Worm (Caenorhabditis elegans) whole organism, L4/young adult: Measurements from ENCODE around the gene wdr-5.1.

Experiments used
- W03F9.2 ChIP-seq: fragments of 150-350 bp; optimal IDR thresholded peaks from 2 replicates; lab custom pipeline; 2014; ENCODE audit warnings: missing biosample characterization, missing genetic modification characterization
- dao-5 ChIP-seq: sonication (generic microtip); optimal IDR thresholded peaks from 2 replicates; lab custom pipeline; 2016; ENCODE audit warnings: missing genotype, missing genetic modification characterization, moderate library complexity, missing compliant biosample characterization
- him-1 ChIP-seq: sonication (generic microtip); optimal IDR thresholded peaks from 2 replicates; lab custom pipeline; 2016; ENCODE audit warnings: missing genotype, missing genetic modification reagents, missing genetic modification characterization, missing compliant biosample characterization

DNA sequence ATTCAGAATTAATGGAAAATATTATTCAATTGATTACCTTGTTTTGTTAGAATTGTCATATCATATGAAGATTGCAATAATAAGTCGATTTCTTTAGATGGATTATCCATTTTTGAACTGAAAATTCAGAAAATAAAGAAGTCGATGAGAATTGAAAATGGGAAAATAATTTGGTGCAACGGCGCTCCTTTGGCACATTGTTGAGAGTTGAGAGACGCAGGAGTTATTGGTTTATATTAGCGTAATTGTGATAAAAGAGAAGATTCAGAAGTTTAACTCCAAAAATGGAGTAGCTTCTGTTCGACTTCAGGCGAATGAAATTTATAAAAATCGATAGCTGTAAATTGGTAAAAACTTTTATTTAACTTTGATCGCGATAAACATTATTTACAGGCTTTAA, 14.5 kb downstream of the wdr-5.1 start, which contains the start of gene C14B1.8:
- TF ChIP-seq him-1 (no peak), W03F9.2 (tag; lab: Kevin White, UChicago) (no peak), dao-5 (no peak)
